Worm (Caenorhabditis elegans) whole organism, L4 larva: ENCODE data around the gene hmgr-1.

Experiments
- aha-1 ChIP-seq: fragments of 150-350 bp; peaks from one replicate; lab custom pipeline; 2014; ENCODE audit warnings: missing biosample characterization, missing genetic modification characterization
- nhr-102 ChIP-seq: sonication (generic microtip); optimal IDR thresholded peaks from 2 replicates; lab custom pipeline; 2016; ENCODE audit warnings: mild to moderate bottlenecking, missing genetic modification characterization, moderate library complexity, missing compliant biosample characterization

DNA sequence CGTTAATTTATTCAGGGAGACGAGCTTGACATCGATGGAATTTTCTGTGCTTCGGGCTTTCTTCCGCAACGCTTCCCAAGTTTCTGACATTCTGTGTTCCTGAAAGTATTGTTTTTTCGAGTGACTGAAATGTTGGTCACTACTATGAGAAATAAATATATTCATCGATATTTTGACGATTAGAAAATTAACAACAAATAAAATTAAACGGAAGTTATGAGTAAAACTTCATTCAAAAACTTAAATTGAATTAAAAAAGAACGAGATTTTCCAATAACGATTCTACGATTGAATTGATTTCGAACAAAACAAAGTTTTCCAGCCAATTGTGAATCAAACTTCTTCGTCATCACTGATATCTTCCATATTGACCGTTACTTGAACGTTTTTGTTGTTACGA lies 10.2 kb upstream of the hmgr-1 start, which contains the start of gene gos-28:
- TF ChIP-seq aha-1 (tag; lab: Kevin White, UChicago) (no peak), nhr-102 (tag; lab: Kevin White, UChicago) (no peak)
